Fruit fly (Drosophila melanogaster) whole organism, embryonic: ENCODE measurements around the gene CG1542.

ENCODE experiments used
- Atf3 ChIP-seq: fragments of 200-800 bp; sonication (Bioruptor generic); optimal IDR thresholded peaks from 3 replicates; lab custom pipeline; 2016; ENCODE audit warnings: missing biosample characterization, missing genetic modification characterization
- Blimp-1 ChIP-seq: fragments of 200-800 bp; sonication (Bioruptor generic); optimal IDR thresholded peaks from 3 replicates; lab custom pipeline; 2018; ENCODE audit warnings: missing biosample characterization, missing genetic modification characterization, mild to moderate bottlenecking, moderate library complexity, missing genetic modification reagents
- BtbVII ChIP-seq: fragments of 200-800 bp; sonication (Bioruptor generic); optimal IDR thresholded peaks from 3 replicates; lab custom pipeline; 2017; ENCODE audit warnings: missing biosample characterization, mild to moderate bottlenecking, missing genetic modification characterization
- CG1233 ChIP-seq: fragments of 200-800 bp; sonication (Bioruptor generic); optimal IDR thresholded peaks from 4 replicates; lab custom pipeline; 2018; ENCODE audit warnings: missing biosample characterization, mild to moderate bottlenecking, missing genetic modification characterization
- CG12744 ChIP-seq: fragments of 200-800 bp; sonication (Bioruptor generic); optimal IDR thresholded peaks from 2 replicates; lab custom pipeline; 2016; ENCODE audit warnings: missing biosample characterization, missing genetic modification characterization
- CG14667 ChIP-seq: fragments of 200-800 bp; sonication (Bioruptor generic); IDR thresholded peaks from 2 replicates; pipeline ENCODE4 v1.3.6; 2022; ENCODE audit warnings: missing biosample characterization, missing genetic modification characterization
- CG15479 ChIP-seq: fragments of 200-800 bp; sonication (Bioruptor generic); optimal IDR thresholded peaks from 3 replicates; lab custom pipeline; 2019; ENCODE audit warnings: missing biosample characterization, mild to moderate bottlenecking, missing genetic modification characterization, moderate library complexity
- CG17328 ChIP-seq: fragments of 200-800 bp; sonication (Bioruptor generic); IDR thresholded peaks from 2 replicates; pipeline ENCODE4 v1.3.6; 2022; ENCODE audit warnings: missing biosample characterization, missing genetic modification characterization
- CG2120 ChIP-seq: fragments of 200-800 bp; sonication (Bioruptor generic); optimal IDR thresholded peaks from 3 replicates; lab custom pipeline; 2016; ENCODE audit warnings: missing biosample characterization, missing genetic modification characterization
- CG2889 ChIP-seq: fragments of 200-800 bp; sonication (Bioruptor generic); IDR thresholded peaks from 3 replicates; pipeline ENCODE4 v1.3.6; 2022; ENCODE audit warnings: missing biosample characterization, missing genetic modification characterization
- CG3065 ChIP-seq: fragments of 200-800 bp; sonication (Bioruptor generic); optimal IDR thresholded peaks from 2 replicates; lab custom pipeline; 2016; ENCODE audit warnings: missing biosample characterization, missing genetic modification characterization
- CG6654 ChIP-seq: fragments of 200-800 bp; sonication (Bioruptor generic); optimal IDR thresholded peaks from 2 replicates; lab custom pipeline; 2017; ENCODE audit warnings: missing biosample characterization, mild to moderate bottlenecking, missing genetic modification characterization
- CG6813 ChIP-seq: fragments of 200-800 bp; sonication (Bioruptor generic); optimal IDR thresholded peaks from 2 replicates; lab custom pipeline; 2017; ENCODE audit warnings: missing biosample characterization, missing genetic modification characterization, mild to moderate bottlenecking, moderate library complexity, missing genetic modification reagents
- CG7372 ChIP-seq: fragments of 200-800 bp; sonication (Bioruptor generic); IDR thresholded peaks from 2 replicates; pipeline ENCODE4 v1.3.6; 2022; ENCODE audit warnings: missing biosample characterization, missing genetic modification characterization
- CG7745 ChIP-seq: fragments of 200-800 bp; sonication (Bioruptor generic); optimal IDR thresholded peaks from 2 replicates; lab custom pipeline; 2018; ENCODE audit warnings: missing biosample characterization, mild to moderate bottlenecking, missing genetic modification characterization, moderate library complexity
- CG9609 ChIP-seq: fragments of 200-800 bp; sonication (Bioruptor generic); optimal IDR thresholded peaks from 3 replicates; lab custom pipeline; 2016; ENCODE audit warnings: missing biosample characterization, missing genetic modification characterization
- CG9932 ChIP-seq: fragments of 200-800 bp; sonication (Bioruptor generic); IDR thresholded peaks from 2 replicates; pipeline ENCODE4 v1.3.6; 2022; ENCODE audit warnings: missing biosample characterization, missing genetic modification characterization
- Dek ChIP-seq: fragments of 200-800 bp; sonication (Bioruptor generic); optimal IDR thresholded peaks from 3 replicates; lab custom pipeline; 2019; ENCODE audit warnings: missing biosample characterization, mild to moderate bottlenecking, missing genetic modification characterization, moderate library complexity
- Dfd ChIP-seq, 2 experiments: fragments of >200 bp; optimal IDR thresholded peaks; 2 replicates each; lab custom pipeline; 2017; ENCODE audit warnings: missing biosample characterization in 2 of 2, missing genetic modification characterization in 2 of 2
- Dip3 ChIP-seq: fragments of 200-800 bp; sonication (Bioruptor generic); optimal IDR thresholded peaks from 3 replicates; lab custom pipeline; 2016; ENCODE audit warnings: missing biosample characterization, missing genetic modification characterization
- Doc2 ChIP-seq: fragments of 200-800 bp; sonication (Bioruptor generic); IDR thresholded peaks from 2 replicates; pipeline ENCODE4 v1.3.6; 2022; ENCODE audit warnings: missing biosample characterization, missing genetic modification characterization
- ERR ChIP-seq: fragments of 200-800 bp; sonication (Bioruptor generic); optimal IDR thresholded peaks from 2 replicates; lab custom pipeline; 2016; ENCODE audit warnings: missing biosample characterization, missing genetic modification characterization
- Gug ChIP-seq: fragments of 200-800 bp; sonication (Bioruptor generic); IDR thresholded peaks from 4 replicates; pipeline ENCODE4 v1.3.6; 2022; ENCODE audit warnings: missing biosample characterization, missing genetic modification characterization
- H15 ChIP-seq: fragments of 200-800 bp; sonication (Bioruptor generic); IDR thresholded peaks from 3 replicates; pipeline ENCODE4 v1.3.6; 2022; ENCODE audit warnings: missing biosample characterization, missing genetic modification characterization
- HmgZ ChIP-seq: fragments of 200-800 bp; sonication (Bioruptor generic); optimal IDR thresholded peaks from 2 replicates; lab custom pipeline; 2018; ENCODE audit warnings: missing biosample characterization, mild to moderate bottlenecking, missing genetic modification characterization
- Lim3 ChIP-seq: fragments of 200-800 bp; sonication (Bioruptor generic); IDR thresholded peaks from 2 replicates; pipeline ENCODE4 v1.3.6; 2022; ENCODE audit warnings: missing biosample characterization, missing genetic modification characterization
- MESR4 ChIP-seq: fragments of 200-800 bp; sonication (Bioruptor generic); optimal IDR thresholded peaks from 2 replicates; lab custom pipeline; 2018; ENCODE audit warnings: missing biosample characterization, mild to moderate bottlenecking, missing genetic modification characterization, moderate library complexity
- Pdp1 ChIP-seq, 2 experiments: fragments of 200-800 bp; sonication (Bioruptor generic); optimal IDR thresholded peaks; 3 replicates each; lab custom pipeline; 2016; ENCODE audit warnings: missing biosample characterization in 2 of 2, missing genetic modification characterization in 2 of 2, mild to moderate bottlenecking in 1 of 2, moderate library complexity in 1 of 2
- ato ChIP-seq: fragments of 200-800 bp; sonication (Bioruptor generic); IDR thresholded peaks from 2 replicates; pipeline ENCODE4 v1.3.6; 2022; ENCODE audit warnings: missing biosample characterization, missing genetic modification characterization; ENCODE audit not compliant: partially characterized antibody
- bsh ChIP-seq, 2 experiments: fragments of 200-800 bp; sonication (Bioruptor generic); optimal IDR thresholded peaks; 2 replicates each; lab custom pipeline; 2017 to 2018; ENCODE audit warnings: mild to moderate bottlenecking in 2 of 2, missing biosample characterization in 2 of 2, missing genetic modification characterization in 2 of 2, moderate library complexity in 1 of 2
- chinmo ChIP-seq: fragments of 200-800 bp; sonication (Bioruptor generic); IDR thresholded peaks from 4 replicates; pipeline ENCODE4 v1.3.6; 2022; ENCODE audit warnings: missing biosample characterization, missing genetic modification characterization; ENCODE audit not compliant: partially characterized antibody
- crp ChIP-seq, 2 experiments: fragments of 200-800 bp; sonication (Bioruptor generic); optimal IDR thresholded peaks; 2 replicates in 1 of 2; 3 replicates in 1 of 2; lab custom pipeline; 2017; ENCODE audit warnings: missing biosample characterization in 2 of 2, missing genetic modification characterization in 2 of 2, mild to moderate bottlenecking in 1 of 2, moderate library complexity in 1 of 2
- dimm ChIP-seq: fragments of 200-800 bp; sonication (Bioruptor generic); IDR thresholded peaks from 2 replicates; pipeline ENCODE4 v1.3.6; 2022; ENCODE audit warnings: missing biosample characterization, missing genetic modification characterization
- dmrt99B ChIP-seq: fragments of 200-800 bp; sonication (Bioruptor generic); optimal IDR thresholded peaks from 2 replicates; lab custom pipeline; 2018; ENCODE audit warnings: missing biosample characterization, mild to moderate bottlenecking, missing genetic modification characterization, moderate library complexity
- eve ChIP-seq, 2 experiments: fragments of >200 bp; optimal IDR thresholded peaks; 2 replicates each; lab custom pipeline; 2017; ENCODE audit warnings: missing biosample characterization in 2 of 2, missing genetic modification characterization in 2 of 2
- exex ChIP-seq: fragments of 200-800 bp; sonication (Bioruptor generic); optimal IDR thresholded peaks from 4 replicates; lab custom pipeline; 2018; ENCODE audit warnings: missing biosample characterization, mild to moderate bottlenecking, missing genetic modification characterization, moderate library complexity
- gro ChIP-seq: fragments of 200-800 bp; sonication (Bioruptor generic); optimal IDR thresholded peaks from 2 replicates; lab custom pipeline; 2016; ENCODE audit warnings: missing biosample characterization, missing genetic modification characterization
- gsb ChIP-seq: fragments of 200-800 bp; sonication (Bioruptor generic); IDR thresholded peaks from 2 replicates; pipeline ENCODE4 v1.3.6; 2022; ENCODE audit warnings: missing biosample characterization, missing genetic modification characterization
- mirr ChIP-seq: fragments of 200-800 bp; sonication (Bioruptor generic); optimal IDR thresholded peaks from 3 replicates; lab custom pipeline; 2018; ENCODE audit warnings: missing biosample characterization, mild to moderate bottlenecking, missing genetic modification characterization
- p53 ChIP-seq: fragments of 200-800 bp; sonication (Bioruptor generic); optimal IDR thresholded peaks from 2 replicates; lab custom pipeline; 2016; ENCODE audit warnings: missing biosample characterization, missing genetic modification characterization
- psq ChIP-seq: fragments of 200-800 bp; sonication (Bioruptor generic); optimal IDR thresholded peaks from 2 replicates; lab custom pipeline; 2017; ENCODE audit warnings: missing biosample characterization, missing genetic modification characterization
- scrt ChIP-seq: fragments of 200-800 bp; sonication (Bioruptor generic); optimal IDR thresholded peaks from 2 replicates; lab custom pipeline; 2018; ENCODE audit warnings: missing biosample characterization, mild to moderate bottlenecking, missing genetic modification characterization, moderate library complexity
- sna ChIP-seq: fragments of 200-800 bp; sonication (Bioruptor generic); IDR thresholded peaks from 2 replicates; pipeline ENCODE4 v1.3.6; 2022; ENCODE audit warnings: missing biosample characterization, missing genetic modification characterization; ENCODE audit not compliant: partially characterized antibody
- sug ChIP-seq: fragments of 200-800 bp; optimal IDR thresholded peaks from 2 replicates; lab custom pipeline; 2019; ENCODE audit warnings: missing biosample characterization, mild to moderate bottlenecking, missing genetic modification characterization, moderate library complexity
- tgo ChIP-seq: fragments of 200-800 bp; sonication (Bioruptor generic); IDR thresholded peaks from 3 replicates; pipeline ENCODE4 v1.3.6; 2022; ENCODE audit warnings: missing biosample characterization, missing genetic modification characterization
- trh ChIP-seq: fragments of 200-800 bp; sonication (Bioruptor generic); optimal IDR thresholded peaks from 2 replicates; lab custom pipeline; 2016; ENCODE audit warnings: missing biosample characterization, missing genetic modification characterization

Gene CG1542

DNA sequence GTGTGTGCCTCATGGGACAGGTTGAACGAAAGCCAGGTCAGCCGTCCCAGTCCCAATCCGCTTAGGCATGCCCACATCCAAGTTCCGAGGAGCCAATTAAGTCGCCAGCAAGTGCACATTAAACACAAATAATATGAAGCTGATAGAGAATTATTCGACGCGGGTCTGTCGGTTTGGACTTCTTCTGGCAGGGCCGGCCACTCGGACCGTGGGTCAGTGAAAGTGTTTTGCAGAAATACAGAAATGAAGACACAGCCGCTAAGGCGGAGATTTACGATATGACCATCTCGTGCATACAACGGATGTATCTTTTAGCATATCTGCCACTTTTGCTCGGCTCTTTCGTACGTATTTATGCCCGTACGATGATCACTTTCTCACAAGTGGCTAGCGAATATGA lies 35.0 kb downstream of the CG1542 start:
- TF ChIP-seq MESR4 (GFP tag; lab: Kevin White, UChicago) (no peak), tgo (GFP tag; lab: Robert Waterston, UW) (no peak), ato (GFP tag; lab: Robert Waterston, UW) (peak; percentile 9; the same call in 1 of the 2 replicates), CG3065 (GFP tag; lab: Kevin White, UChicago) (no peak), Doc2 (GFP tag; lab: Robert Waterston, UW) (no peak), CG12744 (GFP tag; lab: Kevin White, UChicago) (no peak), Blimp-1 (GFP tag; lab: Kevin White, UChicago) (peak; percentile 28)

- TF ChIP-seq Dfd (GFP tag; optimal IDR thresholded peaks at IDR 0.05; lab: Kevin White, UChicago) (no peak), bsh (GFP tag; optimal IDR thresholded peaks at IDR 0.05; lab: Kevin White, UChicago) (no peak), sug (tag; lab: Kevin White, UChicago) (peak; percentile 30), dimm (no peak), sna (GFP tag; lab: Robert Waterston, UW) (no peak), CG9932 (no peak), ERR (GFP tag; lab: Kevin White, UChicago) (no peak), psq (GFP tag; lab: Kevin White, UChicago) (no peak), CG6813 (GFP tag; lab: Kevin White, UChicago) (no peak), CG17328 (GFP tag; lab: Robert Waterston, UW) (no peak), CG2120 (GFP tag; lab: Kevin White, UChicago) (peak; percentile 12), crp (GFP tag; optimal IDR thresholded peaks at IDR 0.05; lab: Kevin White, UChicago) (peak in 1 of 2 experiments; percentile 64), gro (GFP tag; lab: Kevin White, UChicago) (peak; percentile 15), CG2889 (GFP tag; lab: Robert Waterston, UW) (no peak), CG7372 (GFP tag; lab: Robert Waterston, UW) (peak; percentile 74), HmgZ (tag; lab: Kevin White, UChicago) (peak; percentile 3), chinmo (GFP tag; lab: Robert Waterston, UW) (0 out of 4 replicates have a peak, but pooled peaks have one; percentile 37), CG14667 (GFP tag; lab: Robert Waterston, UW) (no peak), exex (tag; lab: Kevin White, UChicago) (peak; percentile 38), eve (GFP tag; optimal IDR thresholded peaks at IDR 0.05; lab: Kevin White, UChicago) (no peak), scrt (GFP tag; lab: Kevin White, UChicago) (no peak), dmrt99B (tag; lab: Kevin White, UChicago) (no peak), trh (GFP tag; lab: Kevin White, UChicago) (no peak), Atf3 (GFP tag; lab: Kevin White, UChicago) (no peak), p53 (GFP tag; lab: Kevin White, UChicago) (no peak), mirr (peak; percentile 19), Lim3 (GFP tag; lab: Robert Waterston, UW) (no peak), gsb (GFP tag; lab: Robert Waterston, UW) (0 out of 2 replicates have a peak, but pooled peaks have one; percentile 8), CG7745 (tag; lab: Kevin White, UChicago) (no peak), Dip3 (no peak), Pdp1 (GFP tag; optimal IDR thresholded peaks at IDR 0.05; lab: Kevin White, UChicago) (peak in 1 of 2 experiments; percentile 68), CG6654 (GFP tag; lab: Kevin White, UChicago) (peak; percentile 88), CG9609 (GFP tag; lab: Kevin White, UChicago) (no peak), Gug (GFP tag; lab: Robert Waterston, UW) (no peak), CG1233 (GFP tag; lab: Kevin White, UChicago) (no peak), Dek (no peak), H15 (no peak), CG15479 (no peak), BtbVII (GFP tag; lab: Kevin White, UChicago) (no peak)
Observed at dm6 chr3R:31250426-31251034, 37.3 kb downstream of the CG1542 start.
